Fruit fly (Drosophila melanogaster): ENCODE results near the gene CG34289.

Gene CG34289

DNA sequence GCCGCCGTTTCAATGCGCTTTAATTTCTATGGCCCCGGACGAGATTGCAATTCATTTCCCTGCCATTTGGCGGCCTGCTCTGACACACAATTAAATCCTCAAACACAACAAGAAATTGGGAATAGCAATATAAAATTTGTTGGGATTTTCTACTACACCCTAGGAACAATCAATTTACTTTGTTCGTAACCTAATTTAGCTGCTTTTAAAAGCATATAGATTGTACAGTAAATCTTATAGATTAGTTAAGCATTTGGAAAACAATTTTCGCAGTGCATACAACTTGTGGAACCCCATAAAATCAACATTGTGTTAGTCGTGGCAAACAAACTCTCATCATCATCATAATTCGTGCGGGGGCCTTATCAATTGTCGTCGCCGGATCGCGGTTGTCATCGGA lies 31.2 kb downstream of the CG34289 start:
- TF ChIP-seq topi (GFP tag; optimal IDR thresholded peaks at IDR 0.05) (no peak), CG11762 (GFP tag; optimal IDR thresholded peaks at IDR 0.05; ENCODE audit: insufficient read depth) (no peak), salr (GFP tag; optimal IDR thresholded peaks at IDR 0.05) (peak in 1 of 2 experiments; percentile 8), CG3032 (tag; optimal IDR thresholded peaks at IDR 0.05) (no peak), CG6792 (GFP tag; optimal IDR thresholded peaks at IDR 0.05) (no peak), CG6276 (GFP tag; optimal IDR thresholded peaks at IDR 0.05) (peak; percentile 6), CG9139 (GFP tag; optimal IDR thresholded peaks at IDR 0.05) (no peak), Hr38 (GFP tag; optimal IDR thresholded peaks at IDR 0.05) (no peak), esn (GFP tag; optimal IDR thresholded peaks at IDR 0.05) (no peak), Sox102F (GFP tag; optimal IDR thresholded peaks at IDR 0.05) (no peak), dac (GFP tag; optimal IDR thresholded peaks at IDR 0.05) (no peak), CG4318 (GFP tag; optimal IDR thresholded peaks at IDR 0.05) (peak; percentile 26), eg (GFP tag; IDR thresholded peaks at IDR 0.05) (0 out of 3 replicates have a peak, but pooled peaks have one; percentile 17), achi (GFP tag; optimal IDR thresholded peaks at IDR 0.05) (no peak), CG31627 (GFP tag; optimal IDR thresholded peaks at IDR 0.05) (no peak), CG16779 (tag; optimal IDR thresholded peaks at IDR 0.05) (no peak), Ets96B (tag; optimal IDR thresholded peaks at IDR 0.05) (no peak), ss (GFP tag; optimal IDR thresholded peaks at IDR 0.05) (no peak), pdm3 (GFP tag; optimal IDR thresholded peaks at IDR 0.05) (no peak), dsx (GFP tag; optimal IDR thresholded peaks at IDR 0.05; ENCODE audit: poor library complexity, severe bottlenecking) (no peak), CG8119 (GFP tag; IDR thresholded peaks at IDR 0.05) (0 out of 3 replicates have a peak, but pooled peaks have one; percentile 23), Ets21C (GFP tag; optimal IDR thresholded peaks at IDR 0.05) (no peak), fkh (GFP tag; optimal IDR thresholded peaks at IDR 0.05) (no peak), CG11294 (GFP tag; IDR thresholded peaks at IDR 0.05) (no peak), Eip78C (GFP tag) (no peak), CG7368 (GFP tag; optimal IDR thresholded peaks at IDR 0.05) (no peak), CG8632 (GFP tag; optimal IDR thresholded peaks at IDR 0.05) (no peak), Met (GFP tag; optimal IDR thresholded peaks at IDR 0.05) (no peak), fd85E (GFP tag; optimal IDR thresholded peaks at IDR 0.05) (no peak), Smox (GFP tag; optimal IDR thresholded peaks at IDR 0.05) (no peak), CG34406 (GFP tag; optimal IDR thresholded peaks at IDR 0.05) (no peak), Eip93F (GFP tag; optimal IDR thresholded peaks at IDR 0.05) (no peak), CG10669 (GFP tag; optimal IDR thresholded peaks at IDR 0.05) (no peak), OdsH (GFP tag; optimal IDR thresholded peaks at IDR 0.05) (no peak), CG15336 (GFP tag; IDR thresholded peaks at IDR 0.05) (peak; percentile 47), vri (GFP tag; optimal IDR thresholded peaks at IDR 0.05) (no peak), Hr39 (GFP tag; optimal IDR thresholded peaks at IDR 0.05) (no peak), CG10631 (GFP tag; optimal IDR thresholded peaks at IDR 0.05) (no peak), Sox14 (GFP tag; optimal IDR thresholded peaks at IDR 0.05) (no peak), CG3919 (GFP tag; optimal IDR thresholded peaks at IDR 0.05) (no peak), CG11902 (GFP tag; optimal IDR thresholded peaks at IDR 0.05) (no peak), Gug (GFP tag; IDR thresholded peaks at IDR 0.05) (no peak), CG32006 (GFP tag; optimal IDR thresholded peaks at IDR 0.05) (peak; percentile 63), Hr4 (GFP tag; optimal IDR thresholded peaks at IDR 0.05) (peak; percentile 65), Eip75B (GFP tag; optimal IDR thresholded peaks at IDR 0.05) (no peak), CG6854 (GFP tag; optimal IDR thresholded peaks at IDR 0.05) (no peak), Blimp-1 (GFP tag; optimal IDR thresholded peaks at IDR 0.05) (no peak)

All from whole organism, prepupa.